Fruit fly (Drosophila melanogaster) whole organism, embryonic: ENCODE data around the gene Cip4.

Experiments used
- Bgb ChIP-seq: fragments of 200-800 bp; sonication (Bioruptor generic); IDR thresholded peaks from 2 replicates; pipeline ENCODE4 v1.3.6; 2022; ENCODE audit warnings: missing biosample characterization, missing genetic modification characterization; ENCODE audit not compliant: partially characterized antibody
- BtbVII ChIP-seq: fragments of 200-800 bp; sonication (Bioruptor generic); optimal IDR thresholded peaks from 3 replicates; lab custom pipeline; 2017; ENCODE audit warnings: missing biosample characterization, mild to moderate bottlenecking, missing genetic modification characterization
- CG10431 ChIP-seq: fragments of 200-800 bp; sonication (Bioruptor generic); optimal IDR thresholded peaks from 3 replicates; lab custom pipeline; 2018; ENCODE audit warnings: missing biosample characterization, mild to moderate bottlenecking, missing genetic modification characterization
- CG11560 ChIP-seq: fragments of 200-800 bp; sonication (Bioruptor generic); IDR thresholded peaks from 3 replicates; pipeline ENCODE4 v1.3.6; 2022; ENCODE audit warnings: missing biosample characterization, missing genetic modification characterization
- CG12155 ChIP-seq: fragments of 200-800 bp; sonication (Bioruptor generic); optimal IDR thresholded peaks from 3 replicates; lab custom pipeline; 2016; ENCODE audit warnings: missing biosample characterization, missing genetic modification characterization
- CG12236 ChIP-seq: fragments of 200-800 bp; sonication (Bioruptor generic); optimal IDR thresholded peaks from 2 replicates; lab custom pipeline; 2016; ENCODE audit warnings: missing biosample characterization, missing genetic modification characterization
- CG14710 ChIP-seq: fragments of 200-800 bp; sonication (Bioruptor generic); optimal IDR thresholded peaks from 3 replicates; lab custom pipeline; 2019; ENCODE audit warnings: missing biosample characterization, mild to moderate bottlenecking, missing genetic modification characterization, moderate library complexity
- CG16813 ChIP-seq: fragments of 200-800 bp; sonication (Bioruptor generic); IDR thresholded peaks from 3 replicates; pipeline ENCODE4 v1.3.6; 2022; ENCODE audit warnings: missing biosample characterization, missing genetic modification characterization; ENCODE audit not compliant: partially characterized antibody
- CG18476 ChIP-seq: fragments of 200-800 bp; sonication (Bioruptor generic); optimal IDR thresholded peaks from 2 replicates; lab custom pipeline; 2016; ENCODE audit warnings: missing biosample characterization, mild to moderate bottlenecking, missing genetic modification characterization
- CG2202 ChIP-seq: fragments of 200-800 bp; sonication (Bioruptor generic); optimal IDR thresholded peaks from 2 replicates; lab custom pipeline; 2018; ENCODE audit warnings: missing biosample characterization, mild to moderate bottlenecking, missing genetic modification characterization
- CG31388 ChIP-seq: fragments of 200-800 bp; sonication (Bioruptor generic); optimal IDR thresholded peaks from 2 replicates; lab custom pipeline; 2016; ENCODE audit warnings: missing biosample characterization, missing genetic modification characterization
- CG34422 ChIP-seq: fragments of 200-800 bp; sonication (Bioruptor generic); IDR thresholded peaks from 3 replicates; pipeline ENCODE4 v1.3.6; 2022; ENCODE audit warnings: missing biosample characterization, missing genetic modification characterization
- CG6175 ChIP-seq: fragments of 200-800 bp; sonication (Bioruptor generic); IDR thresholded peaks from 3 replicates; pipeline ENCODE4 v1.3.6; 2022; ENCODE audit warnings: missing biosample characterization, missing genetic modification characterization
- CG6854 ChIP-seq: fragments of 200-800 bp; sonication (Bioruptor generic); optimal IDR thresholded peaks from 3 replicates; lab custom pipeline; 2017; ENCODE audit warnings: missing biosample characterization, mild to moderate bottlenecking, missing genetic modification characterization
- CG9609 ChIP-seq: fragments of 200-800 bp; sonication (Bioruptor generic); optimal IDR thresholded peaks from 3 replicates; lab custom pipeline; 2016; ENCODE audit warnings: missing biosample characterization, missing genetic modification characterization
- CTCF ChIP-seq: fragments of 200-800 bp; sonication (Bioruptor generic); optimal IDR thresholded peaks from 2 replicates; lab custom pipeline; 2017; ENCODE audit warnings: missing biosample characterization, mild to moderate bottlenecking, missing genetic modification characterization, moderate library complexity
- CoRest ChIP-seq: fragments of 200-800 bp; sonication (Bioruptor generic); optimal IDR thresholded peaks from 3 replicates; lab custom pipeline; 2018; ENCODE audit warnings: missing biosample characterization, mild to moderate bottlenecking, missing genetic modification characterization, moderate library complexity
- CrebB ChIP-seq: fragments of 200-800 bp; sonication (Bioruptor generic); optimal IDR thresholded peaks from 3 replicates; lab custom pipeline; 2018; ENCODE audit warnings: missing biosample characterization, mild to moderate bottlenecking, missing genetic modification characterization
- Deaf1 ChIP-seq: fragments of 200-800 bp; optimal IDR thresholded peaks from 3 replicates; lab custom pipeline; 2019; ENCODE audit warnings: missing biosample characterization, mild to moderate bottlenecking, missing genetic modification characterization, moderate library complexity
- Dll ChIP-seq: fragments of 200-800 bp; sonication (Bioruptor generic); IDR thresholded peaks from 4 replicates; pipeline ENCODE4 v1.3.6; 2022; ENCODE audit warnings: missing biosample characterization, missing genetic modification characterization; ENCODE audit not compliant: partially characterized antibody
- E2f2 ChIP-seq: fragments of 200-800 bp; sonication (Bioruptor generic); IDR thresholded peaks from 2 replicates; pipeline ENCODE4 v1.3.6; 2022; ENCODE audit warnings: missing biosample characterization, missing genetic modification characterization
- Elba2 ChIP-seq: fragments of 200-800 bp; sonication (Bioruptor generic); optimal IDR thresholded peaks from 3 replicates; lab custom pipeline; 2016; ENCODE audit warnings: missing biosample characterization, missing genetic modification characterization
- HLHmδ ChIP-seq: fragments of 200-800 bp; sonication (Bioruptor generic); optimal IDR thresholded peaks from 2 replicates; lab custom pipeline; 2018; ENCODE audit warnings: missing biosample characterization, mild to moderate bottlenecking, missing genetic modification characterization, moderate library complexity
- Jarid2 ChIP-seq: fragments of 200-800 bp; sonication (Bioruptor generic); optimal IDR thresholded peaks from 3 replicates; lab custom pipeline; 2017; ENCODE audit warnings: mild to moderate bottlenecking, missing biosample characterization, missing genetic modification reagents, missing genetic modification characterization
- Nf-YB ChIP-seq: fragments of 200-800 bp; sonication (Bioruptor generic); optimal IDR thresholded peaks from 3 replicates; lab custom pipeline; 2019; ENCODE audit warnings: missing biosample characterization, mild to moderate bottlenecking, missing genetic modification characterization, moderate library complexity
- Nf-YC ChIP-seq: fragments of 200-800 bp; optimal IDR thresholded peaks from 3 replicates; lab custom pipeline; 2019; ENCODE audit warnings: missing biosample characterization, mild to moderate bottlenecking, missing genetic modification characterization, moderate library complexity
- NfI ChIP-seq: fragments of 200-800 bp; sonication (Bioruptor generic); optimal IDR thresholded peaks from 3 replicates; lab custom pipeline; 2018; ENCODE audit warnings: missing biosample characterization, mild to moderate bottlenecking, missing genetic modification characterization, moderate library complexity
- Oli ChIP-seq: fragments of 200-800 bp; sonication (Bioruptor generic); optimal IDR thresholded peaks from 2 replicates; lab custom pipeline; 2018; ENCODE audit warnings: missing biosample characterization, mild to moderate bottlenecking, missing genetic modification characterization, moderate library complexity
- Opbp ChIP-seq: fragments of 200-800 bp; sonication (Bioruptor generic); IDR thresholded peaks from 3 replicates; pipeline ENCODE4 v1.3.6; 2022; ENCODE audit warnings: missing biosample characterization, missing genetic modification characterization; ENCODE audit not compliant: partially characterized antibody
- ab ChIP-seq: fragments of 200-800 bp; sonication (Bioruptor generic); optimal IDR thresholded peaks from 2 replicates; lab custom pipeline; 2016; ENCODE audit warnings: missing biosample characterization, missing genetic modification characterization
- bcd ChIP-seq: fragments of 200-800 bp; sonication (Bioruptor generic); optimal IDR thresholded peaks from 2 replicates; lab custom pipeline; 2017; ENCODE audit warnings: missing biosample characterization, mild to moderate bottlenecking, missing genetic modification characterization
- dmrt11E ChIP-seq: fragments of 200-800 bp; sonication (Bioruptor generic); optimal IDR thresholded peaks from 3 replicates; lab custom pipeline; 2018; ENCODE audit warnings: missing biosample characterization, mild to moderate bottlenecking, missing genetic modification characterization, moderate library complexity
- esg ChIP-seq: fragments of 200-800 bp; sonication (Bioruptor generic); conservative IDR thresholded peaks from 2 replicates; pipeline ENCODE4 v1.3.6; 2022; ENCODE audit warnings: missing biosample characterization, missing genetic modification characterization
- gem ChIP-seq: fragments of 200-800 bp; sonication (Bioruptor generic); optimal IDR thresholded peaks from 2 replicates; lab custom pipeline; 2019; ENCODE audit warnings: missing biosample characterization, mild to moderate bottlenecking, missing genetic modification characterization, moderate library complexity
- grn ChIP-seq: fragments of 200-800 bp; sonication (Bioruptor generic); optimal IDR thresholded peaks from 3 replicates; lab custom pipeline; 2017; ENCODE audit warnings: missing biosample characterization, missing genetic modification characterization
- gsb ChIP-seq: fragments of 200-800 bp; sonication (Bioruptor generic); IDR thresholded peaks from 2 replicates; pipeline ENCODE4 v1.3.6; 2022; ENCODE audit warnings: missing biosample characterization, missing genetic modification characterization
- gsb-n ChIP-seq: fragments of 200-800 bp; sonication (Bioruptor generic); optimal IDR thresholded peaks from 3 replicates; lab custom pipeline; 2018; ENCODE audit warnings: missing biosample characterization, mild to moderate bottlenecking, missing genetic modification characterization
- hkb ChIP-seq, 2 experiments: fragments of 200-800 bp in 1 of 2; fragments of >200 bp in 1 of 2; sonication (Bioruptor generic) in 1 of 2; IDR thresholded peaks in 1 of 2; optimal IDR thresholded peaks in 1 of 2; 2 replicates each; pipeline versions ENCODE4 v1.3.6 to Lab custom; 2017 to 2022; ENCODE audit warnings: missing biosample characterization in 1 of 2, missing genetic modification characterization in 1 of 2
- jigr1 ChIP-seq: fragments of 200-800 bp; sonication (Bioruptor generic); IDR thresholded peaks from 3 replicates; pipeline ENCODE4 v1.3.6; 2022; ENCODE audit warnings: missing biosample characterization, missing genetic modification characterization
- jumu ChIP-seq: fragments of 200-800 bp; sonication (Bioruptor generic); optimal IDR thresholded peaks from 3 replicates; lab custom pipeline; 2016; ENCODE audit warnings: missing biosample characterization, missing genetic modification characterization
- ken ChIP-seq: fragments of 200-800 bp; sonication (Bioruptor generic); IDR thresholded peaks from 3 replicates; pipeline ENCODE4 v1.3.6; 2022; ENCODE audit warnings: missing biosample characterization, missing genetic modification characterization
- lola ChIP-seq, 3 experiments: fragments of >200 bp in 2 of 3; fragments of 200-800 bp in 1 of 3; sonication (Bioruptor generic) in 1 of 3; optimal IDR thresholded peaks; 2 replicates each; lab custom pipeline; 2017 to 2019; ENCODE audit warnings: missing biosample characterization in 3 of 3, missing genetic modification characterization in 3 of 3, mild to moderate bottlenecking in 1 of 3, moderate library complexity in 1 of 3
- nerfin-1 ChIP-seq: fragments of 200-800 bp; sonication (Bioruptor generic); optimal IDR thresholded peaks from 3 replicates; lab custom pipeline; 2019; ENCODE audit warnings: missing biosample characterization, mild to moderate bottlenecking, missing genetic modification characterization, moderate library complexity
- onecut ChIP-seq: fragments of 200-800 bp; sonication (Bioruptor generic); IDR thresholded peaks from 2 replicates; pipeline ENCODE4 v1.3.6; 2022; ENCODE audit warnings: missing biosample characterization, missing genetic modification characterization
- org-1 ChIP-seq: fragments of 200-800 bp; sonication (Bioruptor generic); optimal IDR thresholded peaks from 2 replicates; lab custom pipeline; 2017; ENCODE audit warnings: missing biosample characterization, missing genetic modification characterization
- pnt ChIP-seq: fragments of 200-800 bp; sonication (Bioruptor generic); optimal IDR thresholded peaks from 3 replicates; lab custom pipeline; 2016; ENCODE audit warnings: missing biosample characterization, missing genetic modification characterization
- psq ChIP-seq: fragments of 200-800 bp; sonication (Bioruptor generic); optimal IDR thresholded peaks from 2 replicates; lab custom pipeline; 2017; ENCODE audit warnings: missing biosample characterization, missing genetic modification characterization
- shn ChIP-seq: fragments of 200-800 bp; sonication (Bioruptor generic); optimal IDR thresholded peaks from 3 replicates; lab custom pipeline; 2016; ENCODE audit warnings: missing biosample characterization, missing genetic modification characterization
- so ChIP-seq: fragments of 200-800 bp; sonication (Bioruptor generic); IDR thresholded peaks from 3 replicates; pipeline ENCODE4 v1.3.6; 2022; ENCODE audit warnings: missing biosample characterization, missing genetic modification characterization
- unpg ChIP-seq: fragments of 200-800 bp; sonication (Bioruptor generic); optimal IDR thresholded peaks from 3 replicates; lab custom pipeline; 2018; ENCODE audit warnings: missing biosample characterization, mild to moderate bottlenecking, missing genetic modification characterization, moderate library complexity
- vfl ChIP-seq: fragments of 200-800 bp; sonication (Bioruptor generic); optimal IDR thresholded peaks from 2 replicates; lab custom pipeline; 2016; ENCODE audit warnings: missing biosample characterization, missing genetic modification characterization

Gene Cip4

dm6 chr3L:4353657-4354075, 10.2 kb downstream of the Cip4 start (continued):
- no peak for TF ChIP-seq Bgb (GFP tag; lab: Robert Waterston, UW)
- TF ChIP-seq CG14710 (tag; lab: Kevin White, UChicago), result no peak
- TF ChIP-seq CG12155 (GFP tag; lab: Kevin White, UChicago), result peak; percentile 7
- TF ChIP-seq HLHmδ, result no peak
- peak; percentile 17 for TF ChIP-seq unpg
- no peak for TF ChIP-seq E2f2
- TF ChIP-seq CG16813 (GFP tag; lab: Robert Waterston, UW), result no peak
- TF ChIP-seq Opbp (GFP tag; lab: Robert Waterston, UW), result no peak
- no peak; the same call in 1 of the 2 replicates for TF ChIP-seq onecut (GFP tag; lab: Robert Waterston, UW)
- peak; percentile 20 for TF ChIP-seq pnt (GFP tag; lab: Kevin White, UChicago)
- peak; percentile 34 for TF ChIP-seq NfI (GFP tag; lab: Kevin White, UChicago)
- TF ChIP-seq gsb-n (tag; lab: Kevin White, UChicago), result no peak
- no peak for TF ChIP-seq CG11560 (tag; lab: Robert Waterston, UW)
- peak; percentile 69 for TF ChIP-seq gem (tag; lab: Kevin White, UChicago)
- TF ChIP-seq jigr1 (GFP tag; lab: Robert Waterston, UW), result no peak
- no peak for TF ChIP-seq Nf-YB
- 0 out of 3 replicates have a peak, but pooled peaks have one; percentile 31 for TF ChIP-seq so (GFP tag; lab: Robert Waterston, UW)
- no peak for TF ChIP-seq Nf-YC (tag; lab: Kevin White, UChicago)
- no peak for TF ChIP-seq CG12236
- peak in 1 of 3 experiments; percentile 0 for TF ChIP-seq lola (GFP tag; optimal IDR thresholded peaks at IDR 0.05; lab: Kevin White, UChicago)
- TF ChIP-seq bcd (GFP tag; lab: Kevin White, UChicago), result peak; percentile 46
- TF ChIP-seq CG34422, result no peak
- TF ChIP-seq CG10431 (GFP tag; lab: Kevin White, UChicago), result no peak
- TF ChIP-seq CG6854 (GFP tag; lab: Kevin White, UChicago), result no peak
- TF ChIP-seq ken (GFP tag; lab: Robert Waterston, UW), result peak; percentile 55; the same call in 1 of the 3 replicates
- TF ChIP-seq CG6175 (GFP tag; lab: Robert Waterston, UW), result no peak
- peak; percentile 44 for TF ChIP-seq CoRest (tag; lab: Kevin White, UChicago)
- TF ChIP-seq CTCF (GFP tag; lab: Kevin White, UChicago), result no peak
- peak; percentile 46 for TF ChIP-seq nerfin-1 (tag; lab: Kevin White, UChicago)
- TF ChIP-seq Oli (tag; lab: Kevin White, UChicago), result peak; percentile 36
- peak; percentile 53 for TF ChIP-seq jumu (GFP tag; lab: Kevin White, UChicago)
- TF ChIP-seq psq, result no peak
- no peak for TF ChIP-seq vfl
- no peak for TF ChIP-seq CG31388 (GFP tag; lab: Kevin White, UChicago)
- TF ChIP-seq ab, result no peak
- TF ChIP-seq Deaf1 (tag; lab: Kevin White, UChicago), result no peak
- TF ChIP-seq grn (GFP tag; lab: Kevin White, UChicago), result no peak
- TF ChIP-seq dmrt11E (tag; lab: Kevin White, UChicago), result no peak
- no peak for TF ChIP-seq Dll (GFP tag; lab: Robert Waterston, UW)
- no peak for TF ChIP-seq CrebB
- peak; percentile 26 for TF ChIP-seq org-1 (GFP tag; lab: Kevin White, UChicago)
- TF ChIP-seq Elba2, result no peak
- peak; percentile 11 for TF ChIP-seq BtbVII (GFP tag; lab: Kevin White, UChicago)
- no peak for TF ChIP-seq CG18476
- peak; percentile 38 for TF ChIP-seq shn
- peak; percentile 5 for TF ChIP-seq CG9609 (GFP tag; lab: Kevin White, UChicago)
- TF ChIP-seq hkb (optimal IDR thresholded peaks at IDR 0.05; lab: Kevin White, UChicago), result no peak
- TF ChIP-seq hkb (GFP tag; IDR thresholded peaks at IDR 0.05; lab: Robert Waterston, UW), result no peak
- TF ChIP-seq Jarid2 (GFP tag; lab: Kevin White, UChicago), result no peak
- no peak for TF ChIP-seq gsb (GFP tag; lab: Robert Waterston, UW)
- TF ChIP-seq CG2202 (tag; lab: Kevin White, UChicago), result no peak
- TF ChIP-seq esg, result no peak
